Worm (Caenorhabditis elegans) whole organism, late embryonic: ENCODE data around the gene M153.5.

Experiments
- ets-4 ChIP-seq: sonication (generic microtip); optimal IDR thresholded peaks from 2 replicates; lab custom pipeline; 2016; ENCODE audit warnings: missing genetic modification characterization, missing compliant biosample characterization
- odd-2 ChIP-seq: sonication (generic microtip); optimal IDR thresholded peaks from 2 replicates; lab custom pipeline; 2017; ENCODE audit warnings: antibody characterized with exemption, mild to moderate bottlenecking, missing genetic modification characterization, missing compliant biosample characterization
- pqm-1 ChIP-seq: sonication (generic microtip); optimal IDR thresholded peaks from 2 replicates; lab custom pipeline; 2016; ENCODE audit warnings: missing genetic modification characterization, missing compliant biosample characterization

ce11 chrX:12186592-12186991 is 42.8 kb downstream of the M153.5 start:
- no peak for TF ChIP-seq odd-2 (tag; lab: Kevin White, UChicago)
- no peak for TF ChIP-seq ets-4
- no peak for TF ChIP-seq pqm-1 (tag; lab: Kevin White, UChicago)
